Fruit fly (Drosophila melanogaster): Measurements from ENCODE around the gene Acp1.
"Not testable (repeated sequence)": the region's sequence is repeated elsewhere in the genome, so short reads cannot be mapped to it uniquely, and the experiment has no call there.

Gene Acp1

dm6 chr2L:7750631-7751161, 9.4 kb upstream of the Acp1 start:
- no peak for TF ChIP-seq CG17801 (GFP tag; optimal IDR thresholded peaks at IDR 0.05; ENCODE audit: partially characterized antibody)

dm6 chr2L:7746975-7747374, 5.6 kb upstream of the Acp1 start, which contains the start of gene ATPsynGL:
Gene ATPsynGL, plus strand, starts transcription at chr2L:7747275.
- TF ChIP-seq CG17801 (GFP tag; optimal IDR thresholded peaks at IDR 0.05; ENCODE audit: partially characterized antibody), result no peak

dm6 chr2L:7744739-7745138, 3.4 kb upstream of the Acp1 start, which contains the start of gene CG7214:
Gene CG7214, minus strand, starts transcription at chr2L:7744839.
- TF ChIP-seq CG17801 (GFP tag; optimal IDR thresholded peaks at IDR 0.05; ENCODE audit: partially characterized antibody), result no peak

dm6 chr2L:7744208-7744607, 2.9 kb upstream of the Acp1 start:
- TF ChIP-seq CG17801 (GFP tag; optimal IDR thresholded peaks at IDR 0.05; ENCODE audit: partially characterized antibody), result no peak

- not testable (repeated sequence) for TF ChIP-seq CG17801 (GFP tag; optimal IDR thresholded peaks at IDR 0.05; ENCODE audit: partially characterized antibody)
Observed at dm6 chr2L:7738709-7739108, 2.6 kb downstream of the Acp1 start, which contains the start of gene CG31904. Gene CG31904, minus strand, starts transcription at chr2L:7738809.

dm6 chr2L:7732570-7732969, 8.8 kb downstream of the Acp1 start, which contains the start of gene CG13796:
Gene CG13796, minus strand, starts transcription at chr2L:7732670.
- TF ChIP-seq CG17801 (GFP tag; optimal IDR thresholded peaks at IDR 0.05; ENCODE audit: partially characterized antibody), result not testable (repeated sequence)

dm6 chr2L:7726268-7726997, 14.9 kb downstream of the Acp1 start, which contains the start of gene CG13795:
Gene CG13795, minus strand, starts transcription at chr2L:7726298.
- TF ChIP-seq CG17801 (GFP tag; optimal IDR thresholded peaks at IDR 0.05; ENCODE audit: partially characterized antibody), result no peak

dm6 chr2L:7722723-7723122, 18.6 kb downstream of the Acp1 start, which contains the start of gene CG13794:
Gene CG13794, minus strand, starts transcription at chr2L:7722823.
- TF ChIP-seq CG17801 (GFP tag; optimal IDR thresholded peaks at IDR 0.05; ENCODE audit: partially characterized antibody), result no peak

dm6 chr2L:7722102-7722501, 19.2 kb downstream of the Acp1 start:
- TF ChIP-seq CG17801 (GFP tag; optimal IDR thresholded peaks at IDR 0.05; ENCODE audit: partially characterized antibody), result no peak

- no peak for TF ChIP-seq CG17801 (GFP tag; optimal IDR thresholded peaks at IDR 0.05; ENCODE audit: partially characterized antibody)
Observed at dm6 chr2L:7719387-7719786, 21.9 kb downstream of the Acp1 start, which contains the start of gene CG13793. Gene CG13793, minus strand, starts transcription at chr2L:7719487.

- TF ChIP-seq CG17801 (GFP tag; optimal IDR thresholded peaks at IDR 0.05; ENCODE audit: partially characterized antibody), result no peak
Observed at dm6 chr2L:7716545-7716944, 24.8 kb downstream of the Acp1 start, which contains the start of gene CG33296. Gene CG33296, minus strand, starts transcription at chr2L:7716645.

dm6 chr2L:7711034-7711685, 30.2 kb downstream of the Acp1 start:
- no peak for TF ChIP-seq CG17801 (GFP tag; optimal IDR thresholded peaks at IDR 0.05; ENCODE audit: partially characterized antibody)

dm6 chr2L:7710580-7710979, 30.8 kb downstream of the Acp1 start, which contains the start of gene Ntl:
Gene Ntl, plus strand, starts transcription at chr2L:7710880.
- no peak for TF ChIP-seq CG17801 (GFP tag; optimal IDR thresholded peaks at IDR 0.05; ENCODE audit: partially characterized antibody)

dm6 chr2L:7703534-7703933, 37.8 kb downstream of the Acp1 start:
- TF ChIP-seq CG17801 (GFP tag; optimal IDR thresholded peaks at IDR 0.05; ENCODE audit: partially characterized antibody), result no peak

- TF ChIP-seq CG17801 (GFP tag; optimal IDR thresholded peaks at IDR 0.05; ENCODE audit: partially characterized antibody), result peak; percentile 73
Observed at dm6 chr2L:7702383-7703188, 38.8 kb downstream of the Acp1 start, which contains the start of gene Tep3. Gene Tep3, plus strand, starts transcription at chr2L:7702805.

Data from ovary, adult (tissue).